Worm (Caenorhabditis elegans) whole organism, L1 larva: ENCODE measurements around the gene dex-1.

Source experiments
- C04F5.9 ChIP-seq: sonication (generic microtip); optimal IDR thresholded peaks from 2 replicates; lab custom pipeline; 2016; ENCODE audit warnings: missing genetic modification characterization, missing compliant biosample characterization
- C16A3.4 ChIP-seq: fragments of 150-350 bp; optimal IDR thresholded peaks from 2 replicates; lab custom pipeline; 2014; ENCODE audit warnings: missing biosample characterization, missing genetic modification characterization
- blmp-1 ChIP-seq: fragments of 150-350 bp; optimal IDR thresholded peaks from 2 replicates; lab custom pipeline; 2014; ENCODE audit warnings: missing biosample characterization, missing genetic modification characterization
- ceh-63 ChIP-seq: fragments of 200-800 bp; sonication (Bioruptor generic); optimal IDR thresholded peaks from 2 replicates; lab custom pipeline; 2018; ENCODE audit warnings: mild to moderate bottlenecking, missing genetic modification characterization, missing compliant biosample characterization
- ceh-8 ChIP-seq: fragments of 200-800 bp; sonication (Bioruptor generic); optimal IDR thresholded peaks from 2 replicates; lab custom pipeline; 2018; ENCODE audit warnings: mild to moderate bottlenecking, missing genetic modification characterization, moderate library complexity, missing compliant biosample characterization
- ceh-90 ChIP-seq: sonication (generic microtip); optimal IDR thresholded peaks from 2 replicates; lab custom pipeline; 2016; ENCODE audit warnings: missing genetic modification characterization, missing compliant biosample characterization
- ces-1 ChIP-seq: fragments of 150-350 bp; optimal IDR thresholded peaks from 2 replicates; lab custom pipeline; 2014; ENCODE audit warnings: missing biosample characterization, missing genetic modification reagents, missing genetic modification characterization
- dpl-1 ChIP-seq, 3 experiments: fragments of 150-350 bp in 2 of 3; sonication (generic microtip) in 1 of 3; optimal IDR thresholded peaks; 2 replicates each; lab custom pipeline; 2014 to 2017; ENCODE audit warnings: missing biosample characterization in 3 of 3, missing genetic modification characterization in 3 of 3, missing genetic modification reagents in 3 of 3
- dsc-1 ChIP-seq: sonication (generic microtip); optimal IDR thresholded peaks from 2 replicates; lab custom pipeline; 2016; ENCODE audit warnings: mild to moderate bottlenecking, missing genetic modification characterization, missing compliant biosample characterization
- efl-1 ChIP-seq, 4 experiments: fragments of 150-350 bp; optimal IDR thresholded peaks in 3 of 4; peaks in 1 of 4; 1 replicate in 1 of 4; 2 replicates in 3 of 4; lab custom pipeline; 2014; ENCODE audit warnings: missing biosample characterization in 2 of 4, missing genetic modification characterization in 2 of 4, missing genetic modification reagents in 2 of 4
- elt-2 ChIP-seq: sonication (generic microtip); optimal IDR thresholded peaks from 2 replicates; lab custom pipeline; 2016; ENCODE audit warnings: missing genetic modification characterization, mild to moderate bottlenecking, inconsistent platforms, missing compliant biosample characterization, missing genetic modification reagents
- elt-3 ChIP-seq, 6 experiments: fragments of 150-350 bp in 1 of 6; sonication (generic microtip); optimal IDR thresholded peaks; 2 replicates each; lab custom pipeline; 2017 to 2018; ENCODE audit warnings: missing biosample characterization in 6 of 6, missing genetic modification characterization in 6 of 6, inconsistent platforms in 1 of 6
- fkh-8 ChIP-seq: sonication (generic microtip); optimal IDR thresholded peaks from 2 replicates; lab custom pipeline; 2016; ENCODE audit warnings: mild to moderate bottlenecking, missing genetic modification characterization, missing compliant biosample characterization
- irx-1 ChIP-seq: sonication (generic microtip); optimal IDR thresholded peaks from 2 replicates; lab custom pipeline; 2016; ENCODE audit warnings: missing genetic modification characterization, missing compliant biosample characterization
- jun-1 ChIP-seq: fragments of 150-350 bp; optimal IDR thresholded peaks from 2 replicates; lab custom pipeline; 2014; ENCODE audit warnings: missing biosample characterization, missing genetic modification reagents, missing genetic modification characterization
- lin-14 ChIP-seq: fragments of 200-800 bp; sonication (Bioruptor generic); optimal IDR thresholded peaks from 2 replicates; lab custom pipeline; 2018; ENCODE audit warnings: mild to moderate bottlenecking, missing genetic modification characterization, moderate library complexity, missing compliant biosample characterization
- lin-15B ChIP-seq: fragments of 150-350 bp; sonication (generic microtip); optimal IDR thresholded peaks from 3 replicates; lab custom pipeline; 2014; ENCODE audit warnings: missing biosample characterization, missing genetic modification characterization
- lin-35 ChIP-seq, 2 experiments: fragments of 150-350 bp; optimal IDR thresholded peaks; 2 replicates each; lab custom pipeline; 2014; ENCODE audit warnings: missing biosample characterization in 2 of 2, missing genetic modification characterization in 2 of 2, missing genetic modification reagents in 2 of 2
- lsy-2 ChIP-seq, 2 experiments: fragments of 150-350 bp; optimal IDR thresholded peaks; 2 replicates each; lab custom pipeline; 2014; ENCODE audit warnings: missing biosample characterization in 2 of 2, missing genetic modification characterization in 2 of 2
- mdl-1 ChIP-seq, 2 experiments: fragments of 150-350 bp; optimal IDR thresholded peaks; 2 replicates each; lab custom pipeline; 2014 to 2017; ENCODE audit warnings: missing biosample characterization in 2 of 2, missing genetic modification characterization in 2 of 2, inconsistent platforms in 1 of 2
- mep-1 ChIP-seq: fragments of 150-350 bp; optimal IDR thresholded peaks from 2 replicates; lab custom pipeline; 2014; ENCODE audit warnings: missing biosample characterization, missing genetic modification characterization
- nhr-11 ChIP-seq: fragments of 150-350 bp; optimal IDR thresholded peaks from 2 replicates; lab custom pipeline; 2014; ENCODE audit warnings: missing biosample characterization, missing genetic modification characterization
- nhr-19 ChIP-seq: fragments of 200-800 bp; sonication (Bioruptor generic); conservative IDR thresholded peaks from 2 replicates; pipeline ENCODE4 v1.3.6; 2022; ENCODE audit warnings: missing genetic modification characterization, missing compliant biosample characterization
- nhr-20 ChIP-seq: sonication (generic microtip); optimal IDR thresholded peaks from 2 replicates; lab custom pipeline; 2016; ENCODE audit warnings: mild to moderate bottlenecking, missing genetic modification characterization, missing compliant biosample characterization
- nhr-47 ChIP-seq: sonication (generic microtip); optimal IDR thresholded peaks from 2 replicates; lab custom pipeline; 2016; ENCODE audit warnings: mild to moderate bottlenecking, missing genetic modification characterization, moderate library complexity, missing compliant biosample characterization
- nhr-71 ChIP-seq: sonication (generic microtip); optimal IDR thresholded peaks from 2 replicates; lab custom pipeline; 2016; ENCODE audit warnings: mild to moderate bottlenecking, missing genetic modification characterization, moderate library complexity, missing compliant biosample characterization
- nhr-85 ChIP-seq: sonication (generic microtip); peaks from one replicate; lab custom pipeline; 2016; ENCODE audit warnings: missing genetic modification characterization, inconsistent platforms, missing compliant biosample characterization
- nhr-90 ChIP-seq: sonication (generic microtip); optimal IDR thresholded peaks from 2 replicates; lab custom pipeline; 2016; ENCODE audit warnings: mild to moderate bottlenecking, missing genetic modification characterization, missing compliant biosample characterization; ENCODE audit not compliant: poor library complexity
- pax-3 ChIP-seq: fragments of 200-800 bp; sonication (Bioruptor generic); optimal IDR thresholded peaks from 2 replicates; lab custom pipeline; 2018; ENCODE audit warnings: mild to moderate bottlenecking, missing genetic modification characterization, moderate library complexity, missing compliant biosample characterization
- rnt-1 ChIP-seq: sonication (generic microtip); optimal IDR thresholded peaks from 2 replicates; lab custom pipeline; 2016; ENCODE audit warnings: mild to moderate bottlenecking, missing genetic modification characterization, moderate library complexity, missing compliant biosample characterization
- skn-1 ChIP-seq: fragments of 150-350 bp; optimal IDR thresholded peaks from 2 replicates; lab custom pipeline; 2014; ENCODE audit warnings: missing biosample characterization, missing genetic modification characterization
- snu-23 ChIP-seq: sonication (generic microtip); optimal IDR thresholded peaks from 2 replicates; lab custom pipeline; 2016; ENCODE audit warnings: missing genetic modification characterization, missing compliant biosample characterization
- sox-4 ChIP-seq: sonication (generic microtip); optimal IDR thresholded peaks from 2 replicates; lab custom pipeline; 2016; ENCODE audit warnings: missing genetic modification characterization, missing compliant biosample characterization
- swsn-7 ChIP-seq: sonication (generic microtip); optimal IDR thresholded peaks from 2 replicates; lab custom pipeline; 2016; ENCODE audit warnings: missing genetic modification characterization, missing compliant biosample characterization
- tbx-2 ChIP-seq: sonication (generic microtip); optimal IDR thresholded peaks from 2 replicates; lab custom pipeline; 2016; ENCODE audit warnings: missing genetic modification characterization, missing compliant biosample characterization
- unc-130 ChIP-seq: fragments of 150-350 bp; optimal IDR thresholded peaks from 2 replicates; lab custom pipeline; 2017; ENCODE audit warnings: missing biosample characterization, missing genetic modification characterization, inconsistent platforms
- unc-30 ChIP-seq: sonication (generic microtip); optimal IDR thresholded peaks from 2 replicates; lab custom pipeline; 2017; ENCODE audit warnings: missing biosample characterization, missing genetic modification characterization
- unc-62 ChIP-seq: fragments of 150-350 bp; optimal IDR thresholded peaks from 2 replicates; lab custom pipeline; 2014; ENCODE audit warnings: missing biosample characterization, missing genetic modification reagents, missing genetic modification characterization
- unc-86 ChIP-seq: sonication (generic microtip); optimal IDR thresholded peaks from 2 replicates; lab custom pipeline; 2016; ENCODE audit warnings: missing genetic modification characterization, missing compliant biosample characterization
- xbp-1 ChIP-seq: sonication (generic microtip); optimal IDR thresholded peaks from 2 replicates; lab custom pipeline; 2016; ENCODE audit warnings: missing genetic modification characterization, missing compliant biosample characterization
- ztf-11 ChIP-seq, 2 experiments: sonication (generic microtip); optimal IDR thresholded peaks; 2 replicates each; lab custom pipeline; 2016 to 2017; ENCODE audit warnings: missing genetic modification characterization in 2 of 2, missing biosample characterization in 1 of 2, missing compliant biosample characterization in 1 of 2
- ztf-4 ChIP-seq: fragments of 150-350 bp; optimal IDR thresholded peaks from 2 replicates; lab custom pipeline; 2014; ENCODE audit warnings: missing biosample characterization, missing genetic modification characterization

The dex-1 gene

ce11 chrIII:5500732-5501131 is 25.2 kb upstream of the dex-1 start (continued):
- TF ChIP-seq ceh-8 (GFP tag; lab: Kevin White, UChicago) (peak; percentile 39), nhr-71 (tag; lab: Kevin White, UChicago) (peak; percentile 77)

DNA sequence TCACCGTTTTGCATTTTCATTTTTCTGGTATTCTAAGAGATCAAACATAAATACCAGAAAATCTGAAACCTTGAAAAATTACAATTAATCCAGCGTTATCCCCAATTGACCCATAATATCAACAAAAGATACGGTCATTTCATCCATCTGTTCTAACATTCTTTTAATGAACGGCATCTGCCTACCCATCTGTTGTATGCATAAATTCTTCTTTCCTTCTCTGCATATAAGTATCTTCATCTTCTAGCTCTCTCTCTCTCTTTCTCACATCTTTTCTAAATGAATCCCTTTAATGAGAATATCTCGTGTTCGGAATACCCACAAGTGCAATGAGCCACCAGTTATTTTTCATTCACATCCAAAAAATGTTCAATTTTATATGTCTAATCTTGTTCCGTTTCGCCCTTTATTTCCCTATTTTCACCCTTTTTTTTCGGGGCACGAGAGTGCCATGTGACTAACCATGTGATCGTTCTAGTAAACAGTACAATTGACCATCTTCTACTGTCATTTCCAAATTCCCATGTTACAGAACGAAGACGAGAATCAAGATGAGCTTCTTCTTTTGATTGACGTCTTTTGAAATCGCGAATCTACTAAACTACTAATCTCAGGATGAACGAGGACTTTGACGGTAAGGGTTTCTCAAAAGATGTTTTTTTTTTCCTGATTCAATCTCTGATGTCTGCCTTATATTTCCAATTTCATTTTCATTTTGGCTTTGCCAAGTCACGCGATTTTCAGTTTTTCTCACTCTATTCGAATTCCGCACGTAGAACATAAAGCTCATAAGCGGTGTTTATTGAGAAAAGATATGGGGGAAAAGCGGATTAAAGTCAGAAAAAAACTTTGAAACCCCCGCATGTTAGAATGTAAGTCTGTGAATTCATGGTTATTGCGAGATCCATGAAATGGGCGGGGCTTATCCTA is 24.3 kb upstream of the dex-1 start, which contains the start of gene R02F2.1:
R02F2.1 (plus strand) TSS at position 528 of the 930 bp plus-strand sequence.
- peak; percentile 7 to 45 for TF ChIP-seq lsy-2 (tag; optimal IDR thresholded peaks at IDR 0.05; lab: Kevin White, UChicago)
- TF ChIP-seq nhr-11, result no peak
- TF ChIP-seq jun-1, result no peak
- peak; percentile 63 for TF ChIP-seq lin-14 (GFP tag; lab: Kevin White, UChicago)
- TF ChIP-seq dsc-1, result peak; percentile 79
- no peak for TF ChIP-seq ztf-4 (tag; lab: Kevin White, UChicago)
- TF ChIP-seq unc-130 (tag; lab: Kevin White, UChicago), result peak; percentile 21
- TF ChIP-seq ztf-11 (tag; optimal IDR thresholded peaks at IDR 0.05; lab: Kevin White, UChicago), result peak in 1 of 2 experiments; percentile 14
- TF ChIP-seq rnt-1 (tag; lab: Kevin White, UChicago), result no peak
- TF ChIP-seq fkh-8, result peak; percentile 69
- TF ChIP-seq nhr-19, result peak; percentile 52
- TF ChIP-seq elt-3 (tag; optimal IDR thresholded peaks at IDR 0.05; lab: Kevin White, UChicago), result peak in 2 of 6 experiments; percentile 19 to 58
- TF ChIP-seq nhr-90 (tag; lab: Kevin White, UChicago), result peak; percentile 66
- TF ChIP-seq tbx-2, result peak; percentile 38
- TF ChIP-seq irx-1 (tag; lab: Kevin White, UChicago), result no peak
- peak; percentile 80 for TF ChIP-seq nhr-85 (tag; lab: Kevin White, UChicago)
- peak in 1 of 2 experiments; percentile 41 for TF ChIP-seq efl-1 (optimal IDR thresholded peaks at IDR 0.05; lab: Kevin White, UChicago)
- peak; percentile 42 to 95 for TF ChIP-seq efl-1 (GFP tag; optimal IDR thresholded peaks at IDR 0.05 in 1 of 2; lab: Kevin White, UChicago)
- peak; percentile 14 to 54 (median 50) for TF ChIP-seq dpl-1 (GFP tag; optimal IDR thresholded peaks at IDR 0.05; lab: Kevin White, UChicago)
- TF ChIP-seq C04F5.9, result no peak
- peak; percentile 16 for TF ChIP-seq skn-1 (tag; lab: Kevin White, UChicago)
- no peak for TF ChIP-seq unc-30 (tag; lab: Kevin White, UChicago)
- TF ChIP-seq swsn-7 (tag; lab: Kevin White, UChicago), result no peak
- TF ChIP-seq lin-35 (GFP tag; optimal IDR thresholded peaks at IDR 0.05; lab: Kevin White, UChicago), result peak; percentile 21 to 87
- no peak for TF ChIP-seq unc-62 (GFP tag; lab: Kevin White, UChicago)
- peak; percentile 24 for TF ChIP-seq C16A3.4 (tag; lab: Kevin White, UChicago)
- peak; percentile 49 for TF ChIP-seq mep-1 (tag; lab: Kevin White, UChicago)
- TF ChIP-seq mdl-1 (tag; optimal IDR thresholded peaks at IDR 0.05; lab: Kevin White, UChicago), result peak in 1 of 2 experiments; percentile 84
- no peak for TF ChIP-seq ceh-63 (GFP tag; lab: Kevin White, UChicago)
- TF ChIP-seq nhr-47 (tag; lab: Kevin White, UChicago), result peak; percentile 40
- peak; percentile 78 for TF ChIP-seq snu-23
- TF ChIP-seq ceh-90 (tag; lab: Kevin White, UChicago), result no peak
- TF ChIP-seq nhr-71 (tag; lab: Kevin White, UChicago), result peak; percentile 72
- peak; percentile 76 for TF ChIP-seq nhr-20 (tag; lab: Kevin White, UChicago)
- TF ChIP-seq lin-15B, result no peak
- TF ChIP-seq sox-4 (tag; lab: Kevin White, UChicago), result peak; percentile 44
- peak; percentile 14 for TF ChIP-seq xbp-1 (tag; lab: Kevin White, UChicago)
- TF ChIP-seq unc-86, result no peak
- TF ChIP-seq elt-2 (tag; lab: Kevin White, UChicago), result no peak
- TF ChIP-seq pax-3 (tag; lab: Kevin White, UChicago), result no peak
- no peak for TF ChIP-seq ces-1 (GFP tag; lab: Kevin White, UChicago)
- TF ChIP-seq blmp-1, result peak; percentile 60
